Worm (Caenorhabditis elegans): ENCODE measurements around the gene tpst-1.

DNA sequence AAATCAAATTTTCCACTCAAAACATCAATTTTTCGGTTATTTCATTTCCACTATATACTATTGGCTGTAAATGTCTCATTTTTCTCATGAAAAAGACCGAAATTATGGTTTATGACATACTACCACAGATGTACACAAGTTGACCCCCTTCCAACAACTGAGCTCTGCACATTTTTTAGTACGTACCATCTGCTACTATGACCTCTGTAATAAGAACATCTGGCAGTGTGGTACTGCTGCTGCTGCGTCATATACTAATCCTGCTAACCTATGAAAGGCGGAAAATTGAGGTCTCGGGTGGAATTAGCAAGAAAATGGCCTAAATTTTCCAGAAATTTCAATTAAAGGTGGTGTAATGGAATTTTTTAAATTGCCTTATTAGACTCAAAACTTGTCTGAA, 50.7 kb downstream of the tpst-1 start:
- TF ChIP-seq ama-1 (optimal IDR thresholded peaks at IDR 0.05) (no peak), ceh-13 (GFP tag; optimal IDR thresholded peaks at IDR 0.05) (no peak), flt-1 (GFP tag; IDR thresholded peaks at IDR 0.05) (no peak), hnd-1 (tag; optimal IDR thresholded peaks at IDR 0.05) (no peak), tra-4 (tag; optimal IDR thresholded peaks at IDR 0.05) (no peak), aly-1 (tag; optimal IDR thresholded peaks at IDR 0.05) (no peak), scrt-1 (GFP tag; IDR thresholded peaks at IDR 0.05) (no peak), hmbx-1 (tag; optimal IDR thresholded peaks at IDR 0.05) (no peak), hmg-4 (GFP tag; optimal IDR thresholded peaks at IDR 0.05) (no peak), sea-1 (GFP tag; conservative IDR thresholded peaks at IDR 0.05) (no peak), F13C5.2 (tag; optimal IDR thresholded peaks at IDR 0.05) (no peak), ceh-36 (tag; optimal IDR thresholded peaks at IDR 0.05) (no peak), B0310.2 (tag; optimal IDR thresholded peaks at IDR 0.05) (no peak), tbx-37 (GFP tag; conservative IDR thresholded peaks at IDR 0.05) (no peak)
